Fruit fly (Drosophila melanogaster) whole organism, adult: ENCODE measurements around the gene CG31788.

Experiments used
- CG11617 ChIP-seq: fragments of 200-800 bp; sonication (Bioruptor generic); optimal IDR thresholded peaks from 2 replicates; lab custom pipeline; 2017; ENCODE audit warnings: mild to moderate bottlenecking, missing biosample characterization, missing genetic modification reagents, missing genetic modification characterization
- CG12768 ChIP-seq: fragments of 200-800 bp; sonication (Bioruptor generic); optimal IDR thresholded peaks from 2 replicates; lab custom pipeline; 2017; ENCODE audit warnings: missing biosample characterization, missing genetic modification characterization, mild to moderate bottlenecking, moderate library complexity, missing genetic modification reagents
- CG33017 ChIP-seq: fragments of 200-800 bp; sonication (Bioruptor generic); optimal IDR thresholded peaks from 2 replicates; lab custom pipeline; 2018; ENCODE audit warnings: missing biosample characterization, mild to moderate bottlenecking, missing genetic modification characterization, moderate library complexity
- CG7045 ChIP-seq: fragments of 200-800 bp; sonication (Bioruptor generic); optimal IDR thresholded peaks from 2 replicates; lab custom pipeline; 2017; ENCODE audit warnings: missing biosample characterization, mild to moderate bottlenecking, missing genetic modification characterization
- CG7101 ChIP-seq: fragments of 200-800 bp; sonication (Bioruptor generic); optimal IDR thresholded peaks from 2 replicates; lab custom pipeline; 2018; ENCODE audit warnings: missing biosample characterization, mild to moderate bottlenecking, missing genetic modification characterization, moderate library complexity
- Clk ChIP-seq: fragments of 200-800 bp; sonication (Bioruptor generic); optimal IDR thresholded peaks from 2 replicates; lab custom pipeline; 2017; ENCODE audit warnings: missing biosample characterization, missing genetic modification characterization
- Crg-1 ChIP-seq: fragments of 200-800 bp; sonication (Bioruptor generic); optimal IDR thresholded peaks from 2 replicates; lab custom pipeline; 2016; ENCODE audit warnings: missing biosample characterization, missing genetic modification characterization
- cnc ChIP-seq, 2 experiments: fragments of >200 bp; optimal IDR thresholded peaks; 2 replicates each; lab custom pipeline; 2017
- kay ChIP-seq: fragments of 200-800 bp; sonication (Bioruptor generic); peaks from one replicate; lab custom pipeline; 2016; ENCODE audit warnings: missing biosample characterization, missing genetic modification characterization, borderline replicate concordance
- tj ChIP-seq: fragments of 200-800 bp; sonication (Bioruptor generic); optimal IDR thresholded peaks from 3 replicates; lab custom pipeline; 2017; ENCODE audit warnings: missing biosample characterization, mild to moderate bottlenecking, missing genetic modification characterization, moderate library complexity

DNA sequence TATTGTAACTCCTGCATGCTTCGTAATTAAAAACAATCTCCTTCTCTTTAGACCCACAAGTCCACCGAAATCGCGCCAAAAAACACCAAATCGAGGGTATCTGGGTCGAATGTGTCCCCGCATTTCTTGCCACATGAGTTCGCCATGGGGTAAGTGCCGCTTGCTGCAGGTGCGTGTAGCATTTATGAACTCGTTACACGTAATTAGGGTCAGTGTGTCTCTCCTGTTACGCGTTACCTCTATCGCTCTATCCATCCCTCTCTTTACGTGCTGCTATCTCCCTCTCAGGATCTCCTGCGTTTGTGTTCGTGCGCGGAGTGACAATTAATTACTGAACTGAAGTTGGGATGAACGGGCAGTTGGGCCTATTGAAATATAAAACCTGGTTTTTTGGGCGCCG is 45.0 kb upstream of the CG31788 start:
- TF ChIP-seq CG11617 (GFP tag; lab: Kevin White, UChicago) = no peak
- no peak for TF ChIP-seq tj (GFP tag; lab: Kevin White, UChicago)
- TF ChIP-seq CG12768 (GFP tag; lab: Kevin White, UChicago) = no peak
- no peak for TF ChIP-seq CG33017 (tag; lab: Kevin White, UChicago)
- no peak for TF ChIP-seq Crg-1 (GFP tag; lab: Kevin White, UChicago)
- no peak for TF ChIP-seq Clk
- TF ChIP-seq CG7045 (GFP tag; lab: Kevin White, UChicago) = no peak
- no peak for TF ChIP-seq kay
- no peak for TF ChIP-seq cnc (optimal IDR thresholded peaks at IDR 0.05; lab: Kevin White, UChicago)
- TF ChIP-seq CG7101 = no peak
